Worm (Caenorhabditis elegans) whole organism, young adult: Measurements from ENCODE around the gene srh-207.

Source experiments
- B0019.2 ChIP-seq: fragments of 200-800 bp; sonication (Bioruptor generic); conservative IDR thresholded peaks from 2 replicates; pipeline ENCODE4 v1.3.6; 2022; ENCODE audit warnings: missing genetic modification reagents, missing genetic modification characterization, missing compliant biosample characterization
- C17E4.6 ChIP-seq: fragments of 200-800 bp; sonication (Bioruptor generic); IDR thresholded peaks from 2 replicates; pipeline ENCODE4 v1.3.6; 2022; ENCODE audit warnings: missing genetic modification reagents, missing genetic modification characterization, missing compliant biosample characterization
- D2030.7 ChIP-seq: fragments of 200-800 bp; sonication (Bioruptor generic); IDR thresholded peaks from 2 replicates; pipeline ENCODE4 v1.3.6; 2022; ENCODE audit warnings: missing genetic modification reagents, missing genetic modification characterization, missing compliant biosample characterization
- F22D6.2 ChIP-seq: sonication (generic microtip); optimal IDR thresholded peaks from 2 replicates; lab custom pipeline; 2016; ENCODE audit warnings: mild to moderate bottlenecking, missing genetic modification characterization, missing compliant biosample characterization
- F23B12.7 ChIP-seq: sonication (generic microtip); optimal IDR thresholded peaks from 2 replicates; lab custom pipeline; 2017; ENCODE audit warnings: missing genetic modification characterization, mild to moderate bottlenecking, missing compliant biosample characterization, antibody characterized with exemption, moderate library complexity; ENCODE audit not compliant: insufficient read depth
- F55B11.4 ChIP-seq: sonication (generic microtip); optimal IDR thresholded peaks from 2 replicates; lab custom pipeline; 2016; ENCODE audit warnings: missing compliant biosample characterization, missing genetic modification characterization, borderline replicate concordance; ENCODE audit not compliant: insufficient read depth
- F57A8.1 ChIP-seq: fragments of 200-800 bp; sonication (Bioruptor generic); optimal IDR thresholded peaks from 2 replicates; lab custom pipeline; 2018; ENCODE audit warnings: mild to moderate bottlenecking, missing genetic modification characterization, moderate library complexity, missing compliant biosample characterization
- F57C9.4 ChIP-seq: sonication (generic microtip); optimal IDR thresholded peaks from 2 replicates; lab custom pipeline; 2017; ENCODE audit warnings: mild to moderate bottlenecking, missing genetic modification characterization, missing compliant biosample characterization
- K11D2.4 ChIP-seq: fragments of 200-800 bp; sonication (Bioruptor generic); IDR thresholded peaks from 2 replicates; pipeline ENCODE4 v1.3.6; 2022; ENCODE audit warnings: missing genetic modification reagents, missing genetic modification characterization, missing compliant biosample characterization
- ama-1 ChIP-seq, 3 experiments: fragments of 150-350 bp in 1 of 3; sonication (generic microtip) in 2 of 3; optimal IDR thresholded peaks; 2 replicates each; lab custom pipeline; 2014 to 2018; ENCODE audit warnings: missing biosample characterization in 2 of 3, missing genetic modification characterization in 2 of 3, missing genetic modification reagents in 2 of 3
- aptf-2 ChIP-seq: fragments of 200-800 bp; sonication (Bioruptor generic); conservative IDR thresholded peaks from 2 replicates; pipeline ENCODE4 v1.3.6; 2022; ENCODE audit warnings: missing genetic modification reagents, missing genetic modification characterization, missing compliant biosample characterization
- atf-7 ChIP-seq: sonication (generic microtip); optimal IDR thresholded peaks from 2 replicates; lab custom pipeline; 2017; ENCODE audit warnings: mild to moderate bottlenecking, missing genetic modification characterization, missing compliant biosample characterization
- attf-3 ChIP-seq: fragments of 200-800 bp; sonication (Bioruptor generic); conservative IDR thresholded peaks from 2 replicates; pipeline ENCODE4 v1.3.6; 2022; ENCODE audit warnings: missing genetic modification reagents, missing genetic modification characterization, missing compliant biosample characterization
- attf-5 ChIP-seq: fragments of 200-800 bp; sonication (Bioruptor generic); optimal IDR thresholded peaks from 2 replicates; lab custom pipeline; 2018; ENCODE audit warnings: mild to moderate bottlenecking, missing genetic modification characterization, missing compliant biosample characterization
- attf-6 ChIP-seq: fragments of 200-800 bp; sonication (Bioruptor generic); IDR thresholded peaks from 2 replicates; pipeline ENCODE4 v1.3.6; 2022; ENCODE audit warnings: missing genetic modification reagents, missing genetic modification characterization, missing compliant biosample characterization
- bed-1 ChIP-seq: fragments of 200-800 bp; sonication (Bioruptor generic); IDR thresholded peaks from 2 replicates; pipeline ENCODE4 v1.3.6; 2022; ENCODE audit warnings: missing genetic modification reagents, missing genetic modification characterization, missing compliant biosample characterization
- bed-2 ChIP-seq: fragments of 200-800 bp; sonication (Bioruptor generic); IDR thresholded peaks from 2 replicates; pipeline ENCODE4 v1.3.6; 2022; ENCODE audit warnings: missing genetic modification reagents, missing genetic modification characterization, missing compliant biosample characterization
- ccch-3 ChIP-seq: fragments of 200-800 bp; sonication (Bioruptor generic); optimal IDR thresholded peaks from 2 replicates; lab custom pipeline; 2018; ENCODE audit warnings: mild to moderate bottlenecking, missing genetic modification characterization, missing compliant biosample characterization
- chd-7 ChIP-seq: sonication (generic microtip); optimal IDR thresholded peaks from 2 replicates; lab custom pipeline; 2016; ENCODE audit warnings: mild to moderate bottlenecking, missing genetic modification characterization, moderate library complexity, missing compliant biosample characterization
- dox-1 ChIP-seq: fragments of 200-800 bp; sonication (Bioruptor generic); IDR thresholded peaks from 2 replicates; pipeline ENCODE4 v1.3.6; 2022; ENCODE audit warnings: missing genetic modification reagents, missing genetic modification characterization, missing compliant biosample characterization
- dpl-1 ChIP-seq: fragments of 150-350 bp; optimal IDR thresholded peaks from 2 replicates; lab custom pipeline; 2014; ENCODE audit warnings: missing biosample characterization, missing genetic modification reagents, missing genetic modification characterization
- egl-44 ChIP-seq: fragments of 200-800 bp; sonication (Bioruptor generic); IDR thresholded peaks from 2 replicates; pipeline ENCODE4 v1.3.6; 2022; ENCODE audit warnings: missing genetic modification reagents, missing genetic modification characterization, missing compliant biosample characterization
- egrh-3 ChIP-seq: fragments of 200-800 bp; sonication (Bioruptor generic); IDR thresholded peaks from 2 replicates; pipeline ENCODE4 v1.3.6; 2022; ENCODE audit warnings: missing genetic modification reagents, missing genetic modification characterization, missing compliant biosample characterization
- ekl-4 ChIP-seq: fragments of 200-800 bp; sonication (Bioruptor generic); IDR thresholded peaks from 2 replicates; pipeline ENCODE4 v1.3.6; 2022; ENCODE audit warnings: missing genetic modification reagents, missing genetic modification characterization, missing compliant biosample characterization
- him-1 ChIP-seq: sonication (generic microtip); optimal IDR thresholded peaks from 2 replicates; lab custom pipeline; 2016; ENCODE audit warnings: missing genotype, missing genetic modification reagents, missing genetic modification characterization, missing compliant biosample characterization
- hsf-1 ChIP-seq: fragments of 200-800 bp; sonication (Bioruptor generic); IDR thresholded peaks from 2 replicates; pipeline ENCODE4 v1.3.6; 2022; ENCODE audit warnings: missing genetic modification reagents, missing genetic modification characterization, missing compliant biosample characterization
- lin-35 ChIP-seq, 3 experiments: fragments of 150-350 bp in 2 of 3; sonication (generic microtip) in 1 of 3; optimal IDR thresholded peaks; 2 replicates each; lab custom pipeline; 2014 to 2018; ENCODE audit warnings: missing biosample characterization in 3 of 3, missing genetic modification characterization in 3 of 3, missing genetic modification reagents in 3 of 3
- lir-1 ChIP-seq: fragments of 200-800 bp; sonication (Bioruptor generic); conservative IDR thresholded peaks from 2 replicates; pipeline ENCODE4 v1.3.6; 2022; ENCODE audit warnings: missing genetic modification reagents, missing genetic modification characterization, missing compliant biosample characterization
- madf-6 ChIP-seq: fragments of 200-800 bp; sonication (Bioruptor generic); IDR thresholded peaks from 2 replicates; pipeline ENCODE4 v1.3.6; 2022; ENCODE audit warnings: missing genetic modification reagents, missing genetic modification characterization, missing compliant biosample characterization
- mcd-1 ChIP-seq: fragments of 200-800 bp; sonication (Bioruptor generic); IDR thresholded peaks from 2 replicates; pipeline ENCODE4 v1.3.6; 2022; ENCODE audit warnings: missing genetic modification reagents, missing genetic modification characterization, missing compliant biosample characterization
- mel-28 ChIP-seq: sonication (generic microtip); optimal IDR thresholded peaks from 2 replicates; lab custom pipeline; 2016; ENCODE audit warnings: borderline replicate concordance, mild to moderate bottlenecking, missing genetic modification characterization, missing compliant biosample characterization
- mes-4 ChIP-seq: sonication (generic microtip); optimal IDR thresholded peaks from 2 replicates; lab custom pipeline; 2016; ENCODE audit warnings: missing genotype, missing genetic modification characterization, missing compliant biosample characterization
- nhr-179 ChIP-seq: sonication (generic microtip); optimal IDR thresholded peaks from 2 replicates; lab custom pipeline; 2016; ENCODE audit warnings: mild to moderate bottlenecking, missing genetic modification characterization, missing compliant biosample characterization
- nhr-80 ChIP-seq: sonication (generic microtip); optimal IDR thresholded peaks from 2 replicates; lab custom pipeline; 2016; ENCODE audit warnings: missing genetic modification characterization, missing compliant biosample characterization
- repo-1 ChIP-seq: sonication (generic microtip); optimal IDR thresholded peaks from 2 replicates; lab custom pipeline; 2017; ENCODE audit warnings: mild to moderate bottlenecking, missing genetic modification characterization, missing compliant biosample characterization
- rpc-1 ChIP-seq, 2 experiments: fragments of 150-350 bp in 1 of 2; sonication (generic microtip) in 1 of 2; optimal IDR thresholded peaks; 2 replicates each; lab custom pipeline; 2014 to 2018; ENCODE audit warnings: missing biosample characterization in 1 of 2, missing genetic modification characterization in 1 of 2, missing genetic modification reagents in 1 of 2, missing genotype in 1 of 2
- snpc-1.1 ChIP-seq: sonication (generic microtip); optimal IDR thresholded peaks from 2 replicates; lab custom pipeline; 2017; ENCODE audit warnings: missing genetic modification characterization, mild to moderate bottlenecking, missing compliant biosample characterization, antibody characterized with exemption, moderate library complexity, missing genotype, missing genetic modification reagents; ENCODE audit not compliant: insufficient read depth
- snpc-1.3 ChIP-seq: sonication (generic microtip); optimal IDR thresholded peaks from 2 replicates; lab custom pipeline; 2017; ENCODE audit warnings: missing genetic modification characterization, mild to moderate bottlenecking, missing compliant biosample characterization, antibody characterized with exemption, moderate library complexity, missing genotype, missing genetic modification reagents; ENCODE audit not compliant: insufficient read depth
- snpc-3.4 ChIP-seq: sonication (generic microtip); optimal IDR thresholded peaks from 2 replicates; lab custom pipeline; 2017; ENCODE audit warnings: missing genetic modification characterization, mild to moderate bottlenecking, missing compliant biosample characterization, antibody characterized with exemption, moderate library complexity, missing genotype, missing genetic modification reagents
- somi-1 ChIP-seq: fragments of 200-800 bp; sonication (Bioruptor generic); optimal IDR thresholded peaks from 2 replicates; lab custom pipeline; 2018; ENCODE audit warnings: mild to moderate bottlenecking, missing genetic modification characterization, missing compliant biosample characterization
- unc-130 ChIP-seq: sonication (generic microtip); optimal IDR thresholded peaks from 2 replicates; lab custom pipeline; 2016; ENCODE audit warnings: missing genetic modification reagents, missing genetic modification characterization, missing compliant biosample characterization
- xnd-1 ChIP-seq: sonication (generic microtip); optimal IDR thresholded peaks from 2 replicates; lab custom pipeline; 2016; ENCODE audit warnings: missing genotype, missing genetic modification reagents, missing genetic modification characterization, missing compliant biosample characterization
- zim-3 ChIP-seq: sonication (generic microtip); optimal IDR thresholded peaks from 2 replicates; lab custom pipeline; 2017; ENCODE audit warnings: mild to moderate bottlenecking, missing genetic modification characterization, moderate library complexity, missing compliant biosample characterization
- ztf-18 ChIP-seq: sonication (generic microtip); optimal IDR thresholded peaks from 2 replicates; lab custom pipeline; 2016; ENCODE audit warnings: missing genotype, mild to moderate bottlenecking, missing genetic modification characterization, missing compliant biosample characterization
- ztf-22 ChIP-seq: fragments of 200-800 bp; sonication (Bioruptor generic); optimal IDR thresholded peaks from 2 replicates; lab custom pipeline; 2018; ENCODE audit warnings: mild to moderate bottlenecking, missing genetic modification characterization, moderate library complexity, missing compliant biosample characterization
- ztf-3 ChIP-seq: fragments of 200-800 bp; sonication (Bioruptor generic); optimal IDR thresholded peaks from 2 replicates; lab custom pipeline; 2018; ENCODE audit warnings: mild to moderate bottlenecking, missing genetic modification characterization, missing compliant biosample characterization

Gene srh-207

ce11 chrV:18412887-18413286, 2.8 kb upstream of the srh-207 start, which contains the start of gene ZK262.2:
ZK262.2 (minus strand) TSS chrV:18412987.
- TF ChIP-seq ztf-18 = no peak
- TF ChIP-seq ztf-22 (GFP tag; lab: Kevin White, UChicago) = no peak
- no peak for TF ChIP-seq madf-6 (GFP tag; lab: Robert Waterston, UW)
- no peak for TF ChIP-seq D2030.7 (GFP tag; lab: Robert Waterston, UW)
- TF ChIP-seq rpc-1 (optimal IDR thresholded peaks at IDR 0.05; lab: Kevin White, UChicago) = no peak
- TF ChIP-seq rpc-1 (tag; optimal IDR thresholded peaks at IDR 0.05; lab: Kevin White, UChicago) = no peak
- no peak for TF ChIP-seq F22D6.2 (tag; lab: Kevin White, UChicago)
- no peak for TF ChIP-seq dpl-1 (GFP tag; lab: Kevin White, UChicago)
- no peak for TF ChIP-seq egrh-3
- TF ChIP-seq bed-2 (GFP tag; lab: Robert Waterston, UW) = no peak
- no peak for TF ChIP-seq snpc-1.1 (tag; lab: Kevin White, UChicago)
- no peak for TF ChIP-seq bed-1 (GFP tag; lab: Robert Waterston, UW)
- TF ChIP-seq F57C9.4 (tag; lab: Kevin White, UChicago) = no peak
- no peak for TF ChIP-seq attf-5 (GFP tag; lab: Kevin White, UChicago)
- no peak for TF ChIP-seq nhr-179

- TF ChIP-seq madf-6 (GFP tag; lab: Robert Waterston, UW) (peak; percentile 60; the same call in 1 of the 2 replicates), somi-1 (GFP tag; lab: Kevin White, UChicago) (no peak), ccch-3 (GFP tag; lab: Kevin White, UChicago) (no peak), xnd-1 (tag; lab: Kevin White, UChicago) (no peak), snpc-1.3 (tag; lab: Kevin White, UChicago) (peak; percentile 79), attf-6 (GFP tag; lab: Robert Waterston, UW) (no peak), dox-1 (peak; percentile 51; the same call in 1 of the 2 replicates), repo-1 (tag; lab: Kevin White, UChicago) (no peak), chd-7 (tag; lab: Kevin White, UChicago) (no peak), atf-7 (tag; lab: Kevin White, UChicago) (no peak), ama-1 (optimal IDR thresholded peaks at IDR 0.05; lab: Kevin White, UChicago) (no peak), ama-1 (GFP tag; optimal IDR thresholded peaks at IDR 0.05; lab: Kevin White, UChicago) (peak in 1 of 2 experiments; percentile 31), egl-44 (no peak), hsf-1 (GFP tag; lab: Robert Waterston, UW) (no peak), ztf-3 (GFP tag; lab: Kevin White, UChicago) (no peak), snpc-3.4 (tag; lab: Kevin White, UChicago) (peak; percentile 45), him-1 (peak; percentile 70), aptf-2 (GFP tag; lab: Robert Waterston, UW) (no peak), nhr-80 (tag; lab: Kevin White, UChicago) (peak; percentile 2), attf-3 (0 out of 2 replicates have a peak, but pooled peaks have one; percentile 20), mcd-1 (GFP tag; lab: Robert Waterston, UW) (no peak), F23B12.7 (tag; lab: Kevin White, UChicago) (peak; percentile 23), lir-1 (GFP tag; lab: Robert Waterston, UW) (no peak), unc-130 (GFP tag; lab: Kevin White, UChicago) (peak; percentile 16), mes-4 (tag; lab: Kevin White, UChicago) (no peak), lin-35 (GFP tag; optimal IDR thresholded peaks at IDR 0.05; lab: Kevin White, UChicago) (peak in 1 of 3 experiments; percentile 56), ekl-4 (GFP tag; lab: Robert Waterston, UW) (peak; percentile 35; the same call in 1 of the 2 replicates), F55B11.4 (tag; lab: Kevin White, UChicago) (no peak), mel-28 (tag; lab: Kevin White, UChicago) (no peak), F57A8.1 (GFP tag; lab: Kevin White, UChicago) (no peak), B0019.2 (GFP tag; lab: Robert Waterston, UW) (no peak), C17E4.6 (GFP tag; lab: Robert Waterston, UW) (peak; percentile 54; the same call in 1 of the 2 replicates), zim-3 (tag; lab: Kevin White, UChicago) (peak; percentile 43), K11D2.4 (no peak)
Observed at ce11 chrV:18412351-18412750, 2.3 kb upstream of the srh-207 start.
